Fruit fly (Drosophila melanogaster) whole organism, prepupa: ENCODE results near the gene CG9029.

ENCODE experiments used
- CG6276 ChIP-seq: fragments of 200-800 bp; sonication (Bioruptor generic); optimal IDR thresholded peaks from 2 replicates; lab custom pipeline; 2017; ENCODE audit warnings: missing biosample characterization, mild to moderate bottlenecking, missing genetic modification characterization
- dac ChIP-seq: fragments of 200-800 bp; sonication (Bioruptor generic); optimal IDR thresholded peaks from 2 replicates; lab custom pipeline; 2017; ENCODE audit warnings: missing biosample characterization, mild to moderate bottlenecking, missing genetic modification characterization
- fd59A ChIP-seq: fragments of 200-800 bp; sonication (Bioruptor generic); optimal IDR thresholded peaks from 2 replicates; lab custom pipeline; 2017; ENCODE audit warnings: missing biosample characterization, mild to moderate bottlenecking, missing genetic modification characterization, missing genetic modification reagents
- svp ChIP-seq: fragments of 200-800 bp; sonication (Bioruptor generic); peaks from one replicate; lab custom pipeline; 2016; ENCODE audit warnings: missing biosample characterization, missing genetic modification characterization

DNA sequence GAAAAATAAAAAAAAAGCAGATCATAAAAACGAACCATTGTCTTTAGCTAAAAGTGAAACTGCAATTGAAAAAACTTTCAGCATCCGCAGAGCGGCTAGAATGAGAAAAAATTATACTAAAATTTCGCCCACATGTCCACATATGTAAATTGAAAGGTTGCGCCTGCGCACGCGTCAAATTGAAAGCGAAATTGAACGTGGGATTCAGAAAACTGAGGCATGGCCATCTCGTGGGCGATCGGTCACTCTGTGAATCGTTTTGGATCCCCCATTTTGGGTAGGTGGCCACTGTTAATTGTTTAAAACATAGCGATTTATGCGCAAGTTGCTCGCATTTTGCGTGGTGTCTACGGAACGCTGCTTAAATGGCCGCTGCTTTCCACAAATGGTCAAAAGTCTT lies 8.7 kb downstream of the CG9029 start:
- TF ChIP-seq CG6276 (GFP tag; lab: Kevin White, UChicago), result no peak
- no peak for TF ChIP-seq svp (GFP tag; lab: Kevin White, UChicago)
- TF ChIP-seq dac (GFP tag; lab: Kevin White, UChicago), result no peak
- TF ChIP-seq fd59A (GFP tag; lab: Kevin White, UChicago), result no peak
